Worm (Caenorhabditis elegans): Measurements from ENCODE around the gene cyp-33E1.
"Not testable (repeated sequence)": the region's sequence is repeated elsewhere in the genome, so short reads cannot be mapped to it uniquely, and the experiment has no call there.

DNA sequence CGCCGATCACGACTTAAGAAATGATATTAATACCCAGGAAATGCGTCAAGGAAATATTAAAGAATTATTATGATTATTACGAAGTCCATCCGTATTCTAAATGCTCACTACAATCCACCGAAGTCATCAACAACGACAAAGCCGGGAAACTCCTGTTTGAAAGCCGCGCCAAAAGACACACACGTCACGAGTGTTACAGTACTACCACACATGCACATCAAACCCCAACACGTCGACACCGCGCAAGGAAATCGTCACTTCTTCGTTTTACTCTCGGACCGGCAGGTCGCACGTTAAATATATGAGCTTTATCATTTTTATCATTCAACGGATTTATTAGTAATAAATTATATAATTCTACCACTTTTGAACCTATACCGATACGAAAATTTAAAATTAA, 40.9 kb downstream of the cyp-33E1 start:
- not testable (repeated sequence) for TF ChIP-seq R02D3.7 (tag; optimal IDR thresholded peaks at IDR 0.05); madf-5 (GFP tag; IDR thresholded peaks at IDR 0.05); hmg-1.1 (GFP tag; IDR thresholded peaks at IDR 0.05); D1046.2 (GFP tag; IDR thresholded peaks at IDR 0.05); lin-39 (tag; optimal IDR thresholded peaks at IDR 0.05); egl-43 (GFP tag; IDR thresholded peaks at IDR 0.05); dmd-8 (GFP tag; IDR thresholded peaks at IDR 0.05); ZK546.5 (tag; optimal IDR thresholded peaks at IDR 0.05); gei-8 (GFP tag; optimal IDR thresholded peaks at IDR 0.05); mdl-1 (tag; optimal IDR thresholded peaks at IDR 0.05)
